Fruit fly (Drosophila melanogaster): ENCODE measurements around the gene CG13700.

The CG13700 gene

DNA sequence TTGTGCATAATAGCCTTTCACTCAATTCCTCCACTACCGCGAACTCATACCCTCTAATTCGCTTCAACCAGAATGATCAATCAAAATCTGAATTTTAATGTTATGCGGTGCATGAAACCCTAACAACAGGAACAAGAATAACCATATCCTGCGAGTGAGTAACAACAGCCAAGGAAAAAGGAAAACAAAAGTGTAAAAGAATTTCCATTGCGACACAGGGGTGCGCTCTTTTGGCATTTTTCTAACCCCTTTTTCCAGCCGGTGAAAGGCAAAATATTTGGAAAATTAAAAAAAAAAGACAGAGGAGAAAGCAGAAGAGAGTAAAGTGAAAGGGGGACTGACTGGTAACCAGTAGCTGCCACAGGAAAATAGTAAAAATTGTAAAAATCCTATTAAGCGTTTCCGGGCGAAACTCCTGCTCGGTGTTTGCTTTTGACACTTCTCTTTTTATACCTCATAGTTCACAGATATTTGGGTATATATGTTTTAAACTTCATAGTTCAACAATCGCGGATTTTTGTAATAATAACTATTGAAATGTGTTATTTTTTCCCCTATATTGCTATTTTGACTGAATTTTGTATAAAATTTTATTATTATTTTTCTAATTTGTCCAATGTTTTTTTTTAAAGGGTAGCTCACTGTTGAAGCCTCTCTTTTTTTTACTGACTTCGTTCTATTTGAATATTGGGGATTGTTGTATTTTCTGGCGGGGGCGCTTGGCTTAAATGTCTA is 10.9 kb downstream of the CG13700 start:
- TF ChIP-seq CG17801 (GFP tag; optimal IDR thresholded peaks at IDR 0.05; ENCODE audit: partially characterized antibody) = no peak

- no peak for TF ChIP-seq CG17801 (GFP tag; optimal IDR thresholded peaks at IDR 0.05; ENCODE audit: partially characterized antibody)
Observed at dm6 chr3L:18281236-18281635, 19.8 kb downstream of the CG13700 start.

DNA sequence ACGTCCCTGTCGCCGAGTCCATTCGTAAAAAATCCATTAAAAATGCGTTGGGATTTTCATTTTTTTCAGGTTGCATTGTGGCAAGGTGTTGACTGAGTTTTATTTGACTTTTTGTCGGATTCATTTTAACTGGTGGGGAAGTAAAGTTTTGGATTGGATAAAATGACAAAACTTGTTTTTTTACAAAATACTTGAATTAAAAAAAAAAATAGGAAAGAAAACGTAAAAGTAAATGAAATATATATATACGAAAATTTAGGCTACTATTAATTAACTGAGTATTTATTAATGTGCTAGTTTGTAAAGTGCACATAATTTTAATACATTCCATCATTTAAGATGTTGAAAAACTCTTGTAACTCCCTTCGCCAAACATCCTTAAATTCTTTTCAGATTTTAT is 24.5 kb downstream of the CG13700 start:
- no peak for TF ChIP-seq CG17801 (GFP tag; optimal IDR thresholded peaks at IDR 0.05; ENCODE audit: partially characterized antibody)

DNA sequence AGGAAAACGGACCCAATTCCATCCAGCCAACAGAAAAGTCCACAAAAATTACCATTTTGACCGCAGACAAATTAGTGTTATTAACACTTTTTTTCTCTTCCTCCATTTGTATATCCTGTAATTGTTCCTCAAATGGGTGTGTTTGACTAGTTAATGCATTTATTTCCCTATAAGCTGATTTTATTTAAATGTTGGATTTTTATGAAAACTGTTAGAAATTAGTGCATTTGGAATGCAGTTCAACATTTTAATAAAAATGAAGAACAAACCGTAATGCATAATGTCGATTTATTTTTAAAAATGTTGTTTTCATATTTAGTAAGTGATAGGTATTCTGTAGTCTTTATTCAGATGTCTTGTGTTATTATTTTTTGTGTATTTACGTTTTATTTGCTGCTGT is 25.2 kb downstream of the CG13700 start:
- no peak for TF ChIP-seq CG17801 (GFP tag; optimal IDR thresholded peaks at IDR 0.05; ENCODE audit: partially characterized antibody)

DNA sequence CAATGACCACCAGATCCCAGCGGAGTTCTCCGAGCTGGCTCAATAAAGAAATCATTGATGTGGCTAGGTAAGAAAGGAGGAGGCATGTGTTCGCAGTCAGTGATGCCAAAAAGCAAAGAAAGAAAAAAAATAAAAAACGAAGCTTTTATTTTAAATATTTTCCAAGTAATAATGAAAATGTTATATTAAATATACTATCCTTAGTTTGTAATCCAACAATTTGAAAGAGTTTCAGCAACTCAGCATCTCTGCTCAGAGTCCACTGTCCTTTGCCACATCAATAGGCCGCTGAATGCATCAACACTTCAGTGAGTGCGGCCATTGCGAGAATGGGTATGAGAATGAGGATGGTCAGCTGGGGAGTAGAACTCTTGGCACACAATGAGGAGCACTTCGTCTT is 26.9 kb downstream of the CG13700 start:
- no peak for TF ChIP-seq CG17801 (GFP tag; optimal IDR thresholded peaks at IDR 0.05; ENCODE audit: partially characterized antibody)

- TF ChIP-seq CG17801 (GFP tag; optimal IDR thresholded peaks at IDR 0.05; ENCODE audit: partially characterized antibody) = no peak
Observed at dm6 chr3L:18273121-18273520, 27.9 kb downstream of the CG13700 start.

DNA sequence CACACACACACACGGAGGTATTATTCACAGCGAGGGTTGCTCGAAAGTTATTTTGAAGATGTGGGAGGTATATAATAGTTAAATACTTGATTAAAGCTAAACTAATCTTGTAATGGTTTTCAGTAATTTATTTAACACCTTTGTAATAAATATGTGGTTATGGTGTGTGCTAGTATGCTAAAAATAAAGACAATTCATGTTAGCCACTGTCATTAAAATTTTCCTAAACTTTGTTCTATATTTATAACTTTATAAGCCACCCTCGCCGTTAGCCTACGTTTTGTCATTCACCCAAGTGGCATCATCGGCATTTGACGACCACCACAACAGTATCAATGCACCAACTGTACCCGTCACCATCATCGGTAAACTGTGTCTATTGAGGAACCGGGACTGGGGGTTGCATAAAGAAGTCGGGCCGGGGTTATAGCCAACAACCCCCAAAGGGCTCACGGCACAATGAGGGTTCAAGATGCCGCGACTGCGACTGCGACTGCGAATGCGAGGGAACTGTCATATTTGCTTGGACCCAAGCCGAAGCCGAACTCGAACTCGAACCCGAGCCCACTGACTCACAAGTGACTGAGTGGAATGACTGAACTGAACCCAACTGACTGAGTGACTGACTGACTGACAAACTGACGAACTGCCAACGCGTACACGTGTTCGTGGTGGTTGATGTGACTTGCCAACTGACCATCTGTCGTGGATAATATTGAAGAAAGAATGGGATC is 28.6 kb downstream of the CG13700 start:
- no peak for TF ChIP-seq CG17801 (GFP tag; optimal IDR thresholded peaks at IDR 0.05; ENCODE audit: partially characterized antibody)

- no peak for TF ChIP-seq CG17801 (GFP tag; optimal IDR thresholded peaks at IDR 0.05; ENCODE audit: partially characterized antibody)
Observed at dm6 chr3L:18270895-18271294, 30.2 kb downstream of the CG13700 start.

dm6 chr3L:18268070-18268626 is 32.9 kb downstream of the CG13700 start:
- no peak for TF ChIP-seq CG17801 (GFP tag; optimal IDR thresholded peaks at IDR 0.05; ENCODE audit: partially characterized antibody)

DNA sequence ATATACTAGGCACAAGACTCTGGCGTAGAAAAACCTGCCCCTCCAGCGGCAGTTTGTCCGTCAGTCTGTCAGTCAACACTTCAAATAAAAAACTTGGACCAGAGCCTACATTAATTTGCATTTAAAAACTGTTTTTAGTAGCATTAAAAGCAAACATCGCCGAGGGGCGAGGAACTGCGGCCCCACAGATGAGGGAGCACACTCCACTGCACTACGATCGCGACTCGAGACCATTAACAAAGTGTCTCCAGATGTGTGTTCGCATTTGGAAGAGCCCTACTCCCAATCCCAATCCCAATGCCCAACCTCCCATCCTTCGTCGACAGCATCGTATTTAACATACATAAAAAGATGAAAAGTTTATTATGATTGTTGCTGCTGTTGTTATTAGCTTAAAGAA is 34.6 kb downstream of the CG13700 start:
- no peak for TF ChIP-seq CG17801 (GFP tag; optimal IDR thresholded peaks at IDR 0.05; ENCODE audit: partially characterized antibody)

- no peak for TF ChIP-seq CG17801 (GFP tag; optimal IDR thresholded peaks at IDR 0.05; ENCODE audit: partially characterized antibody)
Observed at dm6 chr3L:18265543-18265942, 35.5 kb downstream of the CG13700 start.

DNA sequence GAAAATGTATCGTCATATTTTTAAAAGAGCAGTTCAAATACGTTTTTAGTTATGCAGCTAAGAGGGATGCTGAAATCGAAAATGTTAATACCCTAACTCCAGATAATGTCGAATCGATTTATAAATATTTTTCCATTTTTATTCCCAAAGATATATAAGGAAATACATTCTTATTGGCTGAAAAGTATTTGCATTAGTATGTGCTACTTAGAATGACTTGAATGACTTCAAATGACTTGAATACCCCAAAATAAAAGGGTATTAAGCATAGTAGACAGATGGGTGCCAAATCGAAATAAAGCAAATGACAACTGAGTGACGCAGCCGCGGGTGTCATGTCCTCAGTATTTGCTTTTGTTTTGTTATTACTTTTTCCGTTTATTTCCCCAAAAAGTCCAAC is 42.3 kb downstream of the CG13700 start:
- no peak for TF ChIP-seq CG17801 (GFP tag; optimal IDR thresholded peaks at IDR 0.05; ENCODE audit: partially characterized antibody)

- no peak for TF ChIP-seq CG17801 (GFP tag; optimal IDR thresholded peaks at IDR 0.05; ENCODE audit: partially characterized antibody)
Observed at dm6 chr3L:18257001-18257400, 44.1 kb downstream of the CG13700 start.

DNA sequence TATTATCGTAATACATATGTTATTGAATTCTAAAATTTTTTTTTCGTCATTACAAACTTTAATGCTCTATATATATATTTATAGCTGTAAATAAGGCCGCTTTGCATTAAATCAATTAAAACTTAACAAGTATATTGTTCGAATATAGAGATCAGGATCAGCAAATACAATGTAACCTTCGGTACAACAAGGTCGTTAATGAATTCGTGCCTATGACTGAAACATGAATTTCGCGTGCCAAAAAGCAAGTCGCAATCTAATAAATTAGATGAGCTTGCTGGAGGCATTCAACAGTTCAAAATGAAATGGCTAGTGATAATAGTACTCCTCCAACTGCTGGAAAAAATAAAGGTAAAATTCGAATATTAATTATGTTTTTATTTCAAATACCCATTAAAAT is 49.3 kb downstream of the CG13700 start, which contains the start of gene CheA75a:
CheA75a (plus strand) TSS at position 301 of the 400 bp plus-strand sequence.
- TF ChIP-seq CG17801 (GFP tag; optimal IDR thresholded peaks at IDR 0.05; ENCODE audit: partially characterized antibody) = no peak

DNA sequence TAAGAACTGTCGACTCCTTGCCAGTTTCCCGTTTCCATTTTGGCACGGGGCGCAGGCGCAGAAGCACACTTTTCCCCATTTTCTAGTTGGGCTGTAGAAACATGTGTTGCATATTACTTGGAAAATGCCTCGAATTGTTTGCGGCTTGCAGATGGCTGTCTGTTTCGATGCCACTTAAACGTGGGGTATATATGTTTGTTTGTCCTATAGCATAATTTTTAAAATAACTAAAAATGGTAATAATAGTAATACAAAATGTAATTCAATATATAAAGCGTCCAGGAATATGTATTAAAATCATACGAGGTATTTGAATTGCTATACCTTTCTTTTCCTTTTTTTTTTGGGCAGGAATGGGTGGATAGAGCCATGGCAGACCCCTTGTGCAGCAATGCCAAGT is 50.4 kb downstream of the CG13700 start:
- no peak for TF ChIP-seq CG17801 (GFP tag; optimal IDR thresholded peaks at IDR 0.05; ENCODE audit: partially characterized antibody)

- no peak for TF ChIP-seq CG17801 (GFP tag; optimal IDR thresholded peaks at IDR 0.05; ENCODE audit: partially characterized antibody)
Observed at dm6 chr3L:18248815-18249214, 52.2 kb downstream of the CG13700 start.

Measured in ovary, adult (tissue).